ENCODE assay signal across 1 fruit fly cellular context in genomic region chr3L:4209731-4210130, dm6.
TF ChIP-seq lines count a peak whose summit lies in the region.

No protein-coding gene starts in this region.

TF ChIP-seq in whole organism, embryonic, 481 proteins besides CTCF, POLR2A, EP300 and RAD21 (continued from another document):
- TF ChIP-seq Blimp-1 (GFP tag; optimal IDR thresholded peaks at IDR 0.05; lab: Kevin White, UChicago) (peak; percentile 58), HmgZ (tag; optimal IDR thresholded peaks at IDR 0.05; lab: Kevin White, UChicago) (no peak), psq (GFP tag; optimal IDR thresholded peaks at IDR 0.05; lab: Kevin White, UChicago) (no peak), CG4730 (GFP tag; IDR thresholded peaks at IDR 0.05; lab: Robert Waterston, UW) (0 out of 2 replicates have a peak, but pooled peaks have one; percentile 18), rib (GFP tag; IDR thresholded peaks at IDR 0.05; lab: Robert Waterston, UW) (no peak), CG10274 (GFP tag; optimal IDR thresholded peaks at IDR 0.05; lab: Kevin White, UChicago) (no peak), CG31441 (GFP tag; IDR thresholded peaks at IDR 0.05; lab: Robert Waterston, UW) (peak; percentile 47), phol (tag; optimal IDR thresholded peaks at IDR 0.05; lab: Kevin White, UChicago) (peak; percentile 42), CG17829 (tag; optimal IDR thresholded peaks at IDR 0.05; lab: Kevin White, UChicago) (peak; percentile 44), vvl (GFP tag; IDR thresholded peaks at IDR 0.05; lab: Robert Waterston, UW) (peak; percentile 47), CG30403 (GFP tag; optimal IDR thresholded peaks at IDR 0.05; lab: Kevin White, UChicago) (no peak), CG11695 (GFP tag; IDR thresholded peaks at IDR 0.05; lab: Robert Waterston, UW) (0 out of 3 replicates have a peak, but pooled peaks have one; percentile 7), trem (tag; optimal IDR thresholded peaks at IDR 0.05; lab: Kevin White, UChicago) (peak; percentile 16), vfl (GFP tag; optimal IDR thresholded peaks at IDR 0.05; lab: Kevin White, UChicago) (no peak), Hmr (GFP tag; optimal IDR thresholded peaks at IDR 0.05; lab: Kevin White, UChicago) (no peak), CG15696 (tag; optimal IDR thresholded peaks at IDR 0.05; lab: Kevin White, UChicago) (peak; percentile 20), MESR4 (GFP tag; optimal IDR thresholded peaks at IDR 0.05; lab: Kevin White, UChicago) (no peak), CG5245 (GFP tag; optimal IDR thresholded peaks at IDR 0.05; lab: Kevin White, UChicago) (peak; percentile 4), CG4854 (GFP tag; optimal IDR thresholded peaks at IDR 0.05; lab: Kevin White, UChicago) (no peak), CG15073 (GFP tag; optimal IDR thresholded peaks at IDR 0.05; lab: Kevin White, UChicago) (no peak), bigmax (GFP tag; optimal IDR thresholded peaks at IDR 0.05; lab: Kevin White, UChicago) (no peak), Hand (GFP tag; optimal IDR thresholded peaks at IDR 0.05; lab: Kevin White, UChicago) (no peak), CG4424 (GFP tag; optimal IDR thresholded peaks at IDR 0.05; lab: Kevin White, UChicago) (peak; percentile 5), sob (GFP tag; IDR thresholded peaks at IDR 0.05; lab: Robert Waterston, UW) (peak; percentile 12; the same call in 1 of the 2 replicates), zen (tag; optimal IDR thresholded peaks at IDR 0.05; lab: Kevin White, UChicago) (peak; percentile 60), CG10267 (tag; optimal IDR thresholded peaks at IDR 0.05; lab: Kevin White, UChicago) (peak; percentile 15), hkb (optimal IDR thresholded peaks at IDR 0.05; lab: Kevin White, UChicago) (no peak), hkb (GFP tag; IDR thresholded peaks at IDR 0.05; lab: Robert Waterston, UW) (0 out of 2 replicates have a peak, but pooled peaks have one; percentile 11), Dfd (GFP tag; optimal IDR thresholded peaks at IDR 0.05; lab: Kevin White, UChicago) (no peak), Asciz (GFP tag; optimal IDR thresholded peaks at IDR 0.05; lab: Kevin White, UChicago) (no peak), CG4404 (GFP tag; IDR thresholded peaks at IDR 0.05; lab: Robert Waterston, UW) (0 out of 2 replicates have a peak, but pooled peaks have one; percentile 18), twi (tag; optimal IDR thresholded peaks at IDR 0.05; lab: Kevin White, UChicago) (no peak), croc (GFP tag; conservative IDR thresholded peaks at IDR 0.05; lab: Robert Waterston, UW) (0 out of 3 replicates have a peak, but pooled peaks have one; percentile 36), Six4 (GFP tag; optimal IDR thresholded peaks at IDR 0.05; lab: Kevin White, UChicago) (peak; percentile 11), gce (GFP tag; IDR thresholded peaks at IDR 0.05; lab: Robert Waterston, UW) (no peak), prd (optimal IDR thresholded peaks at IDR 0.05; lab: Kevin White, UChicago) (no peak), prd (GFP tag; IDR thresholded peaks at IDR 0.05; lab: Robert Waterston, UW) (peak; percentile 68; the same call in 2 of the 3 replicates), CG17359 (tag; optimal IDR thresholded peaks at IDR 0.05; lab: Kevin White, UChicago) (peak; percentile 34), CG10979 (tag; optimal IDR thresholded peaks at IDR 0.05; lab: Kevin White, UChicago) (peak; percentile 52)
